Fruit fly (Drosophila melanogaster) whole organism: ENCODE results near the gene numb.

Experiments
- Dll ChIP-seq: fragments of >200 bp; optimal IDR thresholded peaks from 2 replicates; lab custom pipeline; 2017
- EcR ChIP-seq, 2 experiments: fragments of >200 bp; optimal IDR thresholded peaks; 2 replicates each; lab custom pipeline; 2017; ENCODE audit warnings: missing biosample characterization in 2 of 2, missing genetic modification characterization in 2 of 2, missing genetic modification reagents in 2 of 2
- pan ChIP-seq: fragments of >200 bp; optimal IDR thresholded peaks from 2 replicates; lab custom pipeline; 2017
- usp ChIP-seq: fragments of >200 bp; optimal IDR thresholded peaks from 2 replicates; lab custom pipeline; 2017; ENCODE audit warnings: missing biosample characterization, missing genetic modification characterization, mixed read lengths

DNA sequence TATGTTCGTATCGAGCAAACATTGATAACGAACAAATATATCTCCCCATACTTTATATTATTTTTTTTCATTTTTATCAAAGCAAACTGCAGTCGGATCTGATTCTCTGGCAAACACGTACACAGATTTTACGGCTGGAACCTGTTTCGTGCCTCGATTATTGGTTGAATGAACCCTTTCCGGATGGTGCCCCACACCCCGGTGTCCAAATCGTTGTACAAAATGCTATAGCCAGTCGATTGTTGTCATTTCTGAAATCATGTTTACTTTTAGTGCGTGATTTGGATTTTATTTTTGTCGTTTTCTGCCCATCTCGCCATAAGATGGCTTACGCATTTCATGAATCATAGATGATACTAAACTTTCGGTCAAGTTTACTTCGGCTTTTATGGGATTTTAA lies 20.6 kb downstream of the numb start:
- TF ChIP-seq usp (GFP tag; lab: Kevin White, UChicago) = no peak
- peak; percentile 42 to 64 for TF ChIP-seq EcR (GFP tag; optimal IDR thresholded peaks at IDR 0.05; lab: Kevin White, UChicago)
- no peak for TF ChIP-seq pan (lab: Kevin White, UChicago)
- TF ChIP-seq Dll = no peak
